Fruit fly (Drosophila melanogaster): ENCODE measurements around the gene CG13460.

Gene CG13460

DNA sequence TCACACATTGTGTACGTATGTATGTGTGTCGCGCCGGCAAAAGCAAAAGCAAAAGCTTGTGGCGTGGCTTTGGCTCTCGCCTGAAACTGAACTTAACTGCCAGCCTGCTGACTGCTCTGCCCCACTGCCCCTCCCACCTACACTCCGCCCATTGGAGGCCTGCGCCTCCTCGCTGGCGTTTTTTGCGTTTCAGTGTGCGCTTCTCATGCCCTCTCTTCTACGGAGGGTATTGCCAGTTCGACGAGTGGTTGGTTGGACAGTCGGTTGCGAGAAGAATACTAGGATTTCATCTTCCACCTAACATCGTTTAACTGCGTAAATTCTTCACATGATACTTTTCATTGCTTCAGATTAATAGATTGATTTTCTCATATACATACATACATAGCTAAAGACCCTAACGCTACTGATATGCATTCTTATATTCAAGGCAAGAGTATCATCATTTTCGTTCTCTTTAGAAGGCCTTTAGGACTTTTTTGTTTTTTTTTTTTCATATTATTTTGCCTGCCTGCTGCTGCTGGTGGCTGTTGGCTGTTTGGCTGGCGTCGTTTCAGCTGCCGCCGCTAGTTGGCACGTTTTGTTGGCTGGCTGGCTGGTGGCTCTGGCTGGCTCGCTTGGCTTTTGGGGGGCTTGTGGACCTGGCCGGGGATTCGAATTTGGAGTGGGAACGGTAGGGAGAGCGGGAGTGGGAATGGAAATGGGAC is 43.5 kb upstream of the CG13460 start (continued):
- TF ChIP-seq CG6791 (GFP tag; IDR thresholded peaks at IDR 0.05; ENCODE audit: partially characterized antibody) (no peak), Med (GFP tag) (peak; percentile 83), tll (GFP tag; optimal IDR thresholded peaks at IDR 0.05) (no peak), az2 (GFP tag; optimal IDR thresholded peaks at IDR 0.05) (peak; percentile 32), CG17186 (GFP tag; optimal IDR thresholded peaks at IDR 0.05) (no peak), Sry-β (GFP tag; optimal IDR thresholded peaks at IDR 0.05) (no peak), Taf1 (GFP tag; IDR thresholded peaks at IDR 0.05) (no peak), sqz (GFP tag; optimal IDR thresholded peaks at IDR 0.05) (peak; percentile 86), Ets97D (GFP tag; optimal IDR thresholded peaks at IDR 0.05) (peak; percentile 2), Nf-YB (GFP tag; optimal IDR thresholded peaks at IDR 0.05) (no peak), CG17568 (GFP tag; optimal IDR thresholded peaks at IDR 0.05) (peak; percentile 29), NFAT (GFP tag; IDR thresholded peaks at IDR 0.05) (no peak), CG17361 (GFP tag; IDR thresholded peaks at IDR 0.05) (peak; percentile 70; the same call in 2 of the 3 replicates), cato (GFP tag; optimal IDR thresholded peaks at IDR 0.05; ENCODE audit: borderline replicate concordance) (peak; percentile 0), NC2β (GFP tag; optimal IDR thresholded peaks at IDR 0.05) (peak; percentile 23), CG31224 (GFP tag; IDR thresholded peaks at IDR 0.05) (no peak), croc (GFP tag; conservative IDR thresholded peaks at IDR 0.05) (peak; percentile 26; the same call in 2 of the 3 replicates), shn (GFP tag; optimal IDR thresholded peaks at IDR 0.05) (peak; percentile 64), insv (GFP tag; optimal IDR thresholded peaks at IDR 0.05) (no peak), grn (GFP tag; optimal IDR thresholded peaks at IDR 0.05) (no peak), Oli (tag; optimal IDR thresholded peaks at IDR 0.05) (peak; percentile 66), ac (GFP tag; optimal IDR thresholded peaks at IDR 0.05) (no peak), HHEX (GFP tag; optimal IDR thresholded peaks at IDR 0.05) (peak; percentile 51), Aef1 (GFP tag; IDR thresholded peaks at IDR 0.05) (peak; percentile 35), CG14860 (GFP tag; IDR thresholded peaks at IDR 0.05; ENCODE audit: partially characterized antibody) (no peak), schlank (tag; optimal IDR thresholded peaks at IDR 0.05) (no peak), crp (GFP tag; optimal IDR thresholded peaks at IDR 0.05) (no peak), CG10543 (GFP tag; optimal IDR thresholded peaks at IDR 0.05) (peak; percentile 39), CG17912 (GFP tag; optimal IDR thresholded peaks at IDR 0.05) (no peak), Opbp (GFP tag; IDR thresholded peaks at IDR 0.05; ENCODE audit: partially characterized antibody) (no peak), bsh (GFP tag; optimal IDR thresholded peaks at IDR 0.05) (peak; percentile 48 to 87), gfzf (GFP tag; optimal IDR thresholded peaks at IDR 0.05) (no peak), Scr (GFP tag; IDR thresholded peaks at IDR 0.05; ENCODE audit: partially characterized antibody) (no peak), CG7271 (tag; optimal IDR thresholded peaks at IDR 0.05) (no peak), jumu (GFP tag; optimal IDR thresholded peaks at IDR 0.05) (peak; percentile 60), dm (GFP tag; optimal IDR thresholded peaks at IDR 0.05) (no peak), Usf (GFP tag; optimal IDR thresholded peaks at IDR 0.05) (no peak), Dip2 (GFP tag; IDR thresholded peaks at IDR 0.05) (no peak), tgo (GFP tag; IDR thresholded peaks at IDR 0.05) (no peak; the same call in 1 of the 3 replicates), CG1233 (GFP tag; optimal IDR thresholded peaks at IDR 0.05) (no peak), CG12659 (GFP tag; optimal IDR thresholded peaks at IDR 0.05) (peak; percentile 63), nerfin-1 (tag; optimal IDR thresholded peaks at IDR 0.05) (no peak), CoRest (tag; optimal IDR thresholded peaks at IDR 0.05) (peak; percentile 72), Fer1 (GFP tag; optimal IDR thresholded peaks at IDR 0.05) (peak; percentile 38), CG10462 (GFP tag; optimal IDR thresholded peaks at IDR 0.05) (no peak), vvl (GFP tag; IDR thresholded peaks at IDR 0.05) (no peak; the same call in 1 of the 2 replicates), PHDP (tag; optimal IDR thresholded peaks at IDR 0.05) (peak; percentile 60), CG6254 (GFP tag; optimal IDR thresholded peaks at IDR 0.05) (no peak)
